Fruit fly (Drosophila melanogaster) whole organism, embryonic: Measurements from ENCODE around the gene CG13022.

Source experiments
- Atf-2 ChIP-seq: fragments of 200-800 bp; sonication (Bioruptor generic); optimal IDR thresholded peaks from 2 replicates; lab custom pipeline; 2016; ENCODE audit warnings: missing biosample characterization, missing genetic modification characterization
- Atf3 ChIP-seq: fragments of 200-800 bp; sonication (Bioruptor generic); optimal IDR thresholded peaks from 3 replicates; lab custom pipeline; 2016; ENCODE audit warnings: missing biosample characterization, missing genetic modification characterization
- Bdp1 ChIP-seq: fragments of 200-800 bp; sonication (Bioruptor generic); optimal IDR thresholded peaks from 3 replicates; lab custom pipeline; 2016; ENCODE audit warnings: missing biosample characterization, missing genetic modification characterization
- CG10209 ChIP-seq: fragments of 200-800 bp; sonication (Bioruptor generic); optimal IDR thresholded peaks from 3 replicates; lab custom pipeline; 2017; ENCODE audit warnings: missing biosample characterization, mild to moderate bottlenecking, missing genetic modification characterization, missing genetic modification reagents
- CG10959 ChIP-seq: fragments of 200-800 bp; sonication (Bioruptor generic); IDR thresholded peaks from 2 replicates; pipeline ENCODE4 v1.3.6; 2022; ENCODE audit warnings: missing biosample characterization, missing genetic modification characterization
- CG11695 ChIP-seq: fragments of 200-800 bp; sonication (Bioruptor generic); IDR thresholded peaks from 3 replicates; pipeline ENCODE4 v1.3.6; 2022; ENCODE audit warnings: missing biosample characterization, missing genetic modification characterization
- CG12071 ChIP-seq: fragments of 200-800 bp; sonication (Bioruptor generic); optimal IDR thresholded peaks from 3 replicates; lab custom pipeline; 2018; ENCODE audit warnings: missing biosample characterization, mild to moderate bottlenecking, missing genetic modification characterization
- CG12155 ChIP-seq: fragments of 200-800 bp; sonication (Bioruptor generic); optimal IDR thresholded peaks from 3 replicates; lab custom pipeline; 2016; ENCODE audit warnings: missing biosample characterization, missing genetic modification characterization
- CG13123 ChIP-seq: fragments of 200-800 bp; sonication (Bioruptor generic); optimal IDR thresholded peaks from 2 replicates; lab custom pipeline; 2016; ENCODE audit warnings: missing biosample characterization, missing genetic modification characterization
- CG14050 ChIP-seq: fragments of 200-800 bp; sonication (Bioruptor generic); IDR thresholded peaks from 3 replicates; pipeline ENCODE4 v1.3.6; 2022; ENCODE audit warnings: missing biosample characterization, missing genetic modification characterization
- CG15269 ChIP-seq: fragments of 200-800 bp; sonication (Bioruptor generic); optimal IDR thresholded peaks from 2 replicates; lab custom pipeline; 2018; ENCODE audit warnings: missing biosample characterization, mild to moderate bottlenecking, missing genetic modification characterization, moderate library complexity
- CG1529 ChIP-seq: fragments of 200-800 bp; sonication (Bioruptor generic); optimal IDR thresholded peaks from 3 replicates; lab custom pipeline; 2018; ENCODE audit warnings: missing biosample characterization, missing genetic modification characterization
- CG18599 ChIP-seq: fragments of 200-800 bp; sonication (Bioruptor generic); optimal IDR thresholded peaks from 3 replicates; lab custom pipeline; 2017; ENCODE audit warnings: missing biosample characterization, missing genetic modification characterization, mild to moderate bottlenecking, moderate library complexity, missing genetic modification reagents
- CG2199 ChIP-seq: fragments of 200-800 bp; sonication (Bioruptor generic); IDR thresholded peaks from 3 replicates; pipeline ENCODE4 v1.3.6; 2022; ENCODE audit warnings: missing biosample characterization, missing genetic modification characterization
- CG31224 ChIP-seq: fragments of 200-800 bp; sonication (Bioruptor generic); IDR thresholded peaks from 2 replicates; pipeline ENCODE4 v1.3.6; 2022; ENCODE audit warnings: missing biosample characterization, missing genetic modification characterization
- CG6854 ChIP-seq: fragments of 200-800 bp; sonication (Bioruptor generic); optimal IDR thresholded peaks from 3 replicates; lab custom pipeline; 2017; ENCODE audit warnings: missing biosample characterization, mild to moderate bottlenecking, missing genetic modification characterization
- CG8089 ChIP-seq: fragments of 200-800 bp; sonication (Bioruptor generic); optimal IDR thresholded peaks from 3 replicates; lab custom pipeline; 2016; ENCODE audit warnings: missing biosample characterization, missing genetic modification characterization
- CG8478 ChIP-seq: fragments of >200 bp; optimal IDR thresholded peaks from 2 replicates; lab custom pipeline; 2018
- CG9437 ChIP-seq: fragments of 200-800 bp; sonication (Bioruptor generic); optimal IDR thresholded peaks from 2 replicates; lab custom pipeline; 2018; ENCODE audit warnings: missing biosample characterization, mild to moderate bottlenecking, missing genetic modification characterization
- CHES-1-like ChIP-seq: fragments of 200-800 bp; sonication (Bioruptor generic); optimal IDR thresholded peaks from 2 replicates; lab custom pipeline; 2016; ENCODE audit warnings: missing biosample characterization, missing genetic modification characterization
- CkIIα-i1 ChIP-seq: fragments of 200-800 bp; sonication (Bioruptor generic); IDR thresholded peaks from 2 replicates; pipeline ENCODE4 v1.3.6; 2022; ENCODE audit warnings: missing biosample characterization, missing genetic modification characterization
- Dfd ChIP-seq, 2 experiments: fragments of >200 bp; optimal IDR thresholded peaks; 2 replicates each; lab custom pipeline; 2017; ENCODE audit warnings: missing biosample characterization in 2 of 2, missing genetic modification characterization in 2 of 2
- Dref ChIP-seq: fragments of 200-800 bp; sonication (Bioruptor generic); IDR thresholded peaks from 2 replicates; pipeline ENCODE4 v1.3.6; 2022; ENCODE audit warnings: missing biosample characterization, missing genetic modification characterization
- H15 ChIP-seq: fragments of 200-800 bp; sonication (Bioruptor generic); IDR thresholded peaks from 3 replicates; pipeline ENCODE4 v1.3.6; 2022; ENCODE audit warnings: missing biosample characterization, missing genetic modification characterization
- Med ChIP-seq: fragments of 200-800 bp; sonication (Bioruptor generic); peaks from one replicate; lab custom pipeline; 2016; ENCODE audit warnings: missing biosample characterization, missing genetic modification characterization, mild to moderate bottlenecking, inconsistent platforms, moderate library complexity
- Pdp1 ChIP-seq, 2 experiments: fragments of 200-800 bp; sonication (Bioruptor generic); optimal IDR thresholded peaks; 3 replicates each; lab custom pipeline; 2016; ENCODE audit warnings: missing biosample characterization in 2 of 2, missing genetic modification characterization in 2 of 2, mild to moderate bottlenecking in 1 of 2, moderate library complexity in 1 of 2
- Six4 ChIP-seq: fragments of 200-800 bp; sonication (Bioruptor generic); optimal IDR thresholded peaks from 2 replicates; lab custom pipeline; 2016; ENCODE audit warnings: missing biosample characterization, missing genetic modification characterization
- Stat92E ChIP-seq, 3 experiments: fragments of >200 bp in 2 of 3; fragments of 200-800 bp in 1 of 3; sonication (Bioruptor generic) in 1 of 3; optimal IDR thresholded peaks; 2 replicates each; lab custom pipeline; 2017 to 2019; ENCODE audit warnings: missing biosample characterization in 3 of 3, missing genetic modification characterization in 3 of 3, mild to moderate bottlenecking in 1 of 3, moderate library complexity in 1 of 3
- Tbp ChIP-seq: fragments of >200 bp; optimal IDR thresholded peaks from 2 replicates; lab custom pipeline; 2018; ENCODE audit warnings: missing biosample characterization, missing genetic modification characterization
- Trl ChIP-seq, 3 experiments: fragments of >200 bp in 2 of 3; fragments of 200-800 bp in 1 of 3; sonication (Bioruptor generic) in 1 of 3; optimal IDR thresholded peaks; 2 replicates in 1 of 3; 3 replicates in 2 of 3; lab custom pipeline; 2016 to 2017; ENCODE audit warnings: missing biosample characterization in 1 of 3, missing genetic modification characterization in 1 of 3
- abd-A ChIP-seq: fragments of 200-800 bp; sonication (Bioruptor generic); optimal IDR thresholded peaks from 3 replicates; lab custom pipeline; 2019; ENCODE audit warnings: missing biosample characterization, mild to moderate bottlenecking, missing genetic modification characterization, moderate library complexity
- ap ChIP-seq: fragments of 200-800 bp; sonication (Bioruptor generic); IDR thresholded peaks from 2 replicates; pipeline ENCODE4 v1.3.6; 2022; ENCODE audit warnings: missing biosample characterization, missing genetic modification characterization
- btn ChIP-seq: fragments of 200-800 bp; sonication (Bioruptor generic); optimal IDR thresholded peaks from 2 replicates; lab custom pipeline; 2016; ENCODE audit warnings: missing biosample characterization, missing genetic modification characterization
- dimm ChIP-seq: fragments of 200-800 bp; sonication (Bioruptor generic); IDR thresholded peaks from 2 replicates; pipeline ENCODE4 v1.3.6; 2022; ENCODE audit warnings: missing biosample characterization, missing genetic modification characterization
- dysf ChIP-seq: fragments of 200-800 bp; sonication (Bioruptor generic); IDR thresholded peaks from 3 replicates; pipeline ENCODE4 v1.3.6; 2022; ENCODE audit warnings: missing biosample characterization, missing genetic modification characterization
- emc ChIP-seq: fragments of 200-800 bp; sonication (Bioruptor generic); optimal IDR thresholded peaks from 2 replicates; lab custom pipeline; 2016; ENCODE audit warnings: missing biosample characterization, missing genetic modification characterization
- fd96Cb ChIP-seq: fragments of 200-800 bp; sonication (Bioruptor generic); optimal IDR thresholded peaks from 2 replicates; lab custom pipeline; 2018; ENCODE audit warnings: missing biosample characterization, mild to moderate bottlenecking, missing genetic modification characterization, moderate library complexity
- hb ChIP-seq: fragments of 200-800 bp; sonication (Bioruptor generic); IDR thresholded peaks from 3 replicates; pipeline ENCODE4 v1.3.6; 2022; ENCODE audit warnings: missing biosample characterization, missing genetic modification characterization; ENCODE audit not compliant: partially characterized antibody
- klu ChIP-seq: fragments of 200-800 bp; sonication (Bioruptor generic); IDR thresholded peaks from 2 replicates; pipeline ENCODE4 v1.3.6; 2022; ENCODE audit warnings: missing biosample characterization, missing genetic modification characterization
- lab ChIP-seq: fragments of 200-800 bp; sonication (Bioruptor generic); optimal IDR thresholded peaks from 3 replicates; lab custom pipeline; 2017; ENCODE audit warnings: missing biosample characterization, missing genetic modification characterization, mild to moderate bottlenecking, moderate library complexity, missing genetic modification reagents
- onecut ChIP-seq: fragments of 200-800 bp; sonication (Bioruptor generic); IDR thresholded peaks from 2 replicates; pipeline ENCODE4 v1.3.6; 2022; ENCODE audit warnings: missing biosample characterization, missing genetic modification characterization
- peb ChIP-seq: fragments of 200-800 bp; sonication (Bioruptor generic); IDR thresholded peaks from 2 replicates; pipeline ENCODE4 v1.3.6; 2022; ENCODE audit warnings: missing biosample characterization, missing genetic modification characterization
- psq ChIP-seq: fragments of 200-800 bp; sonication (Bioruptor generic); optimal IDR thresholded peaks from 2 replicates; lab custom pipeline; 2017; ENCODE audit warnings: missing biosample characterization, missing genetic modification characterization
- row ChIP-seq: fragments of 200-800 bp; sonication (Bioruptor generic); IDR thresholded peaks from 3 replicates; pipeline ENCODE4 v1.3.6; 2022; ENCODE audit warnings: missing biosample characterization, missing genetic modification characterization
- sens ChIP-seq: fragments of 200-800 bp; sonication (Bioruptor generic); peaks from one replicate; lab custom pipeline; 2016; ENCODE audit warnings: missing biosample characterization, missing genetic modification characterization
- sens-2 ChIP-seq: fragments of 200-800 bp; sonication (Bioruptor generic); IDR thresholded peaks from 2 replicates; pipeline ENCODE4 v1.3.6; 2022; ENCODE audit warnings: missing biosample characterization, missing genetic modification characterization
- shn ChIP-seq: fragments of 200-800 bp; sonication (Bioruptor generic); optimal IDR thresholded peaks from 3 replicates; lab custom pipeline; 2016; ENCODE audit warnings: missing biosample characterization, missing genetic modification characterization
- tll ChIP-seq, 2 experiments: fragments of 200-800 bp in 1 of 2; fragments of >200 bp in 1 of 2; sonication (Bioruptor generic) in 1 of 2; optimal IDR thresholded peaks; 2 replicates each; lab custom pipeline; 2017 to 2019; ENCODE audit warnings: missing biosample characterization in 2 of 2, missing genetic modification characterization in 2 of 2, mild to moderate bottlenecking in 1 of 2, moderate library complexity in 1 of 2
- trh ChIP-seq: fragments of 200-800 bp; sonication (Bioruptor generic); optimal IDR thresholded peaks from 2 replicates; lab custom pipeline; 2016; ENCODE audit warnings: missing biosample characterization, missing genetic modification characterization
- vvl ChIP-seq: fragments of 200-800 bp; sonication (Bioruptor generic); IDR thresholded peaks from 2 replicates; pipeline ENCODE4 v1.3.6; 2022; ENCODE audit warnings: missing biosample characterization, missing genetic modification characterization

The CG13022 gene

dm6 chr3L:16956768-16957533, 18.2 kb upstream of the CG13022 start (continued):
- peak; percentile 44 for TF ChIP-seq CG12071 (GFP tag; lab: Kevin White, UChicago)
- no peak for TF ChIP-seq abd-A (tag; lab: Kevin White, UChicago)
- TF ChIP-seq Bdp1 (GFP tag; lab: Kevin White, UChicago), result peak; percentile 21
- TF ChIP-seq sens-2 (GFP tag; lab: Robert Waterston, UW), result no peak
- TF ChIP-seq Six4 (GFP tag; lab: Kevin White, UChicago), result peak; percentile 45
- TF ChIP-seq row (GFP tag; lab: Robert Waterston, UW), result peak; percentile 80
- peak; percentile 65 for TF ChIP-seq CG14050 (GFP tag; lab: Robert Waterston, UW)
- no peak for TF ChIP-seq CG2199 (GFP tag; lab: Robert Waterston, UW)
- TF ChIP-seq tll (GFP tag; optimal IDR thresholded peaks at IDR 0.05; lab: Kevin White, UChicago), result peak in 1 of 2 experiments; percentile 7
- TF ChIP-seq lab, result peak; percentile 73
- peak in 1 of 2 experiments; percentile 16 for TF ChIP-seq Trl (optimal IDR thresholded peaks at IDR 0.05; lab: Kevin White, UChicago)
- no peak for TF ChIP-seq Trl (GFP tag; optimal IDR thresholded peaks at IDR 0.05; lab: Kevin White, UChicago)
- TF ChIP-seq CG8089 (GFP tag; lab: Kevin White, UChicago), result no peak
- TF ChIP-seq sens (GFP tag; lab: Kevin White, UChicago), result peak; percentile 95
- TF ChIP-seq CG15269 (tag; lab: Kevin White, UChicago), result peak; percentile 86
- TF ChIP-seq Dref, result 0 out of 2 replicates have a peak, but pooled peaks have one; percentile 6
- peak; percentile 55 for TF ChIP-seq CHES-1-like (GFP tag; lab: Kevin White, UChicago)
- no peak for TF ChIP-seq CG8478 (lab: Kevin White, UChicago)
- no peak for TF ChIP-seq btn (GFP tag; lab: Kevin White, UChicago)
- TF ChIP-seq Dfd (GFP tag; optimal IDR thresholded peaks at IDR 0.05; lab: Kevin White, UChicago), result no peak
- TF ChIP-seq Stat92E (GFP tag; optimal IDR thresholded peaks at IDR 0.05; lab: Kevin White, UChicago), result no peak
- TF ChIP-seq Tbp (GFP tag; lab: Kevin White, UChicago), result no peak
- peak; percentile 70 for TF ChIP-seq fd96Cb (tag; lab: Kevin White, UChicago)
- peak; percentile 83 for TF ChIP-seq vvl
- no peak for TF ChIP-seq emc (GFP tag; lab: Kevin White, UChicago)
- TF ChIP-seq klu (GFP tag; lab: Robert Waterston, UW), result no peak; the same call in 1 of the 2 replicates
- peak; percentile 4 for TF ChIP-seq psq (GFP tag; lab: Kevin White, UChicago)
- TF ChIP-seq Pdp1 (GFP tag; optimal IDR thresholded peaks at IDR 0.05; lab: Kevin White, UChicago), result peak; percentile 24 to 38
- TF ChIP-seq CG11695 (GFP tag; lab: Robert Waterston, UW), result peak; percentile 73; the same call in 2 of the 3 replicates
- no peak for TF ChIP-seq peb (GFP tag; lab: Robert Waterston, UW)
- TF ChIP-seq hb, result no peak
- TF ChIP-seq CG9437 (GFP tag; lab: Kevin White, UChicago), result peak; percentile 64
- TF ChIP-seq Atf-2, result peak; percentile 25
- TF ChIP-seq CG13123 (GFP tag; lab: Kevin White, UChicago), result peak; percentile 21
- TF ChIP-seq CG6854 (GFP tag; lab: Kevin White, UChicago), result no peak
- TF ChIP-seq Atf3, result peak; percentile 23
- TF ChIP-seq CG10959, result peak; percentile 29; the same call in 1 of the 2 replicates
- peak; percentile 32 for TF ChIP-seq CG1529 (GFP tag; lab: Kevin White, UChicago)
- TF ChIP-seq Med (GFP tag; lab: Kevin White, UChicago), result peak; percentile 83
- TF ChIP-seq CG10209 (GFP tag; lab: Kevin White, UChicago), result peak; percentile 64
- TF ChIP-seq dysf (GFP tag; lab: Robert Waterston, UW), result peak; percentile 78
- TF ChIP-seq CkIIα-i1 (GFP tag; lab: Robert Waterston, UW), result no peak
- TF ChIP-seq CG31224, result peak; percentile 54
- peak; percentile 63 for TF ChIP-seq onecut (GFP tag; lab: Robert Waterston, UW)
- peak; percentile 31 for TF ChIP-seq shn (GFP tag; lab: Kevin White, UChicago)
- no peak for TF ChIP-seq dimm (GFP tag; lab: Robert Waterston, UW)
- TF ChIP-seq H15, result peak; percentile 55; the same call in 1 of the 3 replicates
- TF ChIP-seq CG18599 (GFP tag; lab: Kevin White, UChicago), result peak; percentile 65
- peak; percentile 52 for TF ChIP-seq CG12155 (GFP tag; lab: Kevin White, UChicago)
- TF ChIP-seq trh (GFP tag; lab: Kevin White, UChicago), result no peak
- peak; percentile 62 for TF ChIP-seq ap
